Fruit fly (Drosophila melanogaster) whole organism, embryonic: ENCODE results near the gene galene.

Source experiments
- Blimp-1 ChIP-seq: fragments of 200-800 bp; sonication (Bioruptor generic); optimal IDR thresholded peaks from 3 replicates; lab custom pipeline; 2018; ENCODE audit warnings: missing biosample characterization, missing genetic modification characterization, mild to moderate bottlenecking, moderate library complexity, missing genetic modification reagents
- Bteb2 ChIP-seq: fragments of 200-800 bp; sonication (Bioruptor generic); optimal IDR thresholded peaks from 2 replicates; lab custom pipeline; 2016; ENCODE audit warnings: missing biosample characterization, missing genetic modification characterization
- CG11696 ChIP-seq: fragments of 200-800 bp; sonication (Bioruptor generic); IDR thresholded peaks from 2 replicates; pipeline ENCODE4 v1.3.6; 2022; ENCODE audit warnings: missing biosample characterization, missing genetic modification characterization
- CG12391 ChIP-seq: fragments of 200-800 bp; sonication (Bioruptor generic); optimal IDR thresholded peaks from 3 replicates; lab custom pipeline; 2018; ENCODE audit warnings: missing biosample characterization, mild to moderate bottlenecking, missing genetic modification characterization, moderate library complexity
- CG13287 ChIP-seq: fragments of 200-800 bp; sonication (Bioruptor generic); IDR thresholded peaks from 2 replicates; pipeline ENCODE4 v1.3.6; 2022; ENCODE audit warnings: missing biosample characterization, missing genetic modification characterization; ENCODE audit not compliant: partially characterized antibody
- CG17328 ChIP-seq: fragments of 200-800 bp; sonication (Bioruptor generic); IDR thresholded peaks from 2 replicates; pipeline ENCODE4 v1.3.6; 2022; ENCODE audit warnings: missing biosample characterization, missing genetic modification characterization
- CG18599 ChIP-seq: fragments of 200-800 bp; sonication (Bioruptor generic); optimal IDR thresholded peaks from 3 replicates; lab custom pipeline; 2017; ENCODE audit warnings: missing biosample characterization, missing genetic modification characterization, mild to moderate bottlenecking, moderate library complexity, missing genetic modification reagents
- CG31365 ChIP-seq: fragments of 200-800 bp; sonication (Bioruptor generic); optimal IDR thresholded peaks from 2 replicates; lab custom pipeline; 2018; ENCODE audit warnings: missing biosample characterization, mild to moderate bottlenecking, missing genetic modification characterization
- CG3407 ChIP-seq: fragments of 200-800 bp; sonication (Bioruptor generic); optimal IDR thresholded peaks from 2 replicates; lab custom pipeline; 2018; ENCODE audit warnings: missing biosample characterization, mild to moderate bottlenecking, missing genetic modification characterization
- CG34422 ChIP-seq: fragments of 200-800 bp; sonication (Bioruptor generic); IDR thresholded peaks from 3 replicates; pipeline ENCODE4 v1.3.6; 2022; ENCODE audit warnings: missing biosample characterization, missing genetic modification characterization
- CG8281 ChIP-seq: fragments of 200-800 bp; sonication (Bioruptor generic); optimal IDR thresholded peaks from 2 replicates; lab custom pipeline; 2018; ENCODE audit warnings: missing biosample characterization, mild to moderate bottlenecking, missing genetic modification characterization, moderate library complexity
- CG8478 ChIP-seq: fragments of >200 bp; optimal IDR thresholded peaks from 2 replicates; lab custom pipeline; 2018
- ERR ChIP-seq: fragments of 200-800 bp; sonication (Bioruptor generic); optimal IDR thresholded peaks from 2 replicates; lab custom pipeline; 2016; ENCODE audit warnings: missing biosample characterization, missing genetic modification characterization
- Ets97D ChIP-seq: fragments of 200-800 bp; sonication (Bioruptor generic); optimal IDR thresholded peaks from 3 replicates; lab custom pipeline; 2016; ENCODE audit warnings: missing biosample characterization, missing genetic modification characterization
- Hey ChIP-seq: fragments of 200-800 bp; sonication (Bioruptor generic); optimal IDR thresholded peaks from 3 replicates; lab custom pipeline; 2018; ENCODE audit warnings: missing biosample characterization, mild to moderate bottlenecking, missing genetic modification characterization
- Hsf ChIP-seq: fragments of 200-800 bp; sonication (Bioruptor generic); optimal IDR thresholded peaks from 3 replicates; lab custom pipeline; 2016; ENCODE audit warnings: missing biosample characterization, missing genetic modification characterization
- Jarid2 ChIP-seq: fragments of 200-800 bp; sonication (Bioruptor generic); optimal IDR thresholded peaks from 3 replicates; lab custom pipeline; 2017; ENCODE audit warnings: mild to moderate bottlenecking, missing biosample characterization, missing genetic modification reagents, missing genetic modification characterization
- MTF-1 ChIP-seq: fragments of 200-800 bp; sonication (Bioruptor generic); optimal IDR thresholded peaks from 2 replicates; lab custom pipeline; 2018; ENCODE audit warnings: missing biosample characterization, mild to moderate bottlenecking, missing genetic modification characterization, borderline replicate concordance
- Med ChIP-seq: fragments of 200-800 bp; sonication (Bioruptor generic); peaks from one replicate; lab custom pipeline; 2016; ENCODE audit warnings: missing biosample characterization, missing genetic modification characterization, mild to moderate bottlenecking, inconsistent platforms, moderate library complexity
- Opbp ChIP-seq: fragments of 200-800 bp; sonication (Bioruptor generic); IDR thresholded peaks from 3 replicates; pipeline ENCODE4 v1.3.6; 2022; ENCODE audit warnings: missing biosample characterization, missing genetic modification characterization; ENCODE audit not compliant: partially characterized antibody
- Rfx ChIP-seq: fragments of 200-800 bp; sonication (Bioruptor generic); IDR thresholded peaks from 2 replicates; pipeline ENCODE4 v1.3.6; 2022; ENCODE audit warnings: missing biosample characterization, missing genetic modification characterization
- Vsx1 ChIP-seq: fragments of 200-800 bp; sonication (Bioruptor generic); optimal IDR thresholded peaks from 2 replicates; lab custom pipeline; 2017; ENCODE audit warnings: missing biosample characterization, mild to moderate bottlenecking, missing genetic modification characterization, missing genetic modification reagents
- abd-A ChIP-seq: fragments of 200-800 bp; sonication (Bioruptor generic); optimal IDR thresholded peaks from 3 replicates; lab custom pipeline; 2019; ENCODE audit warnings: missing biosample characterization, mild to moderate bottlenecking, missing genetic modification characterization, moderate library complexity
- ap ChIP-seq: fragments of 200-800 bp; sonication (Bioruptor generic); IDR thresholded peaks from 2 replicates; pipeline ENCODE4 v1.3.6; 2022; ENCODE audit warnings: missing biosample characterization, missing genetic modification characterization
- ash1 ChIP-seq: fragments of 200-800 bp; sonication (Bioruptor generic); optimal IDR thresholded peaks from 2 replicates; lab custom pipeline; 2018; ENCODE audit warnings: missing biosample characterization, mild to moderate bottlenecking, missing genetic modification characterization
- bbx ChIP-seq: fragments of 200-800 bp; sonication (Bioruptor generic); IDR thresholded peaks from 2 replicates; pipeline ENCODE4 v1.3.6; 2022; ENCODE audit warnings: missing biosample characterization, missing genetic modification characterization; ENCODE audit not compliant: partially characterized antibody
- bcd ChIP-seq: fragments of 200-800 bp; sonication (Bioruptor generic); optimal IDR thresholded peaks from 2 replicates; lab custom pipeline; 2017; ENCODE audit warnings: missing biosample characterization, mild to moderate bottlenecking, missing genetic modification characterization
- br ChIP-seq: fragments of >200 bp; optimal IDR thresholded peaks from 2 replicates; lab custom pipeline; 2017
- cad ChIP-seq: fragments of >200 bp; optimal IDR thresholded peaks from 2 replicates; lab custom pipeline; 2017; ENCODE audit warnings: missing biosample characterization, missing genetic modification characterization
- chinmo ChIP-seq: fragments of 200-800 bp; sonication (Bioruptor generic); IDR thresholded peaks from 4 replicates; pipeline ENCODE4 v1.3.6; 2022; ENCODE audit warnings: missing biosample characterization, missing genetic modification characterization; ENCODE audit not compliant: partially characterized antibody
- cwo ChIP-seq: fragments of 200-800 bp; sonication (Bioruptor generic); optimal IDR thresholded peaks from 3 replicates; lab custom pipeline; 2017; ENCODE audit warnings: missing biosample characterization, missing genetic modification characterization, mild to moderate bottlenecking, moderate library complexity, missing genetic modification reagents
- exex ChIP-seq: fragments of 200-800 bp; sonication (Bioruptor generic); optimal IDR thresholded peaks from 4 replicates; lab custom pipeline; 2018; ENCODE audit warnings: missing biosample characterization, mild to moderate bottlenecking, missing genetic modification characterization, moderate library complexity
- fd102C ChIP-seq: fragments of 200-800 bp; sonication (Bioruptor generic); optimal IDR thresholded peaks from 2 replicates; lab custom pipeline; 2018; ENCODE audit warnings: missing biosample characterization, mild to moderate bottlenecking, missing genetic modification characterization, moderate library complexity
- grn ChIP-seq: fragments of 200-800 bp; sonication (Bioruptor generic); optimal IDR thresholded peaks from 3 replicates; lab custom pipeline; 2017; ENCODE audit warnings: missing biosample characterization, missing genetic modification characterization
- knrl ChIP-seq: fragments of 200-800 bp; sonication (Bioruptor generic); IDR thresholded peaks from 3 replicates; pipeline ENCODE4 v1.3.6; 2022; ENCODE audit warnings: missing biosample characterization, missing genetic modification characterization; ENCODE audit not compliant: partially characterized antibody
- lbe ChIP-seq: fragments of 200-800 bp; sonication (Bioruptor generic); optimal IDR thresholded peaks from 2 replicates; lab custom pipeline; 2016; ENCODE audit warnings: missing biosample characterization, mild to moderate bottlenecking, missing genetic modification characterization
- lola ChIP-seq, 3 experiments: fragments of >200 bp in 2 of 3; fragments of 200-800 bp in 1 of 3; sonication (Bioruptor generic) in 1 of 3; optimal IDR thresholded peaks; 2 replicates each; lab custom pipeline; 2017 to 2019; ENCODE audit warnings: missing biosample characterization in 3 of 3, missing genetic modification characterization in 3 of 3, mild to moderate bottlenecking in 1 of 3, moderate library complexity in 1 of 3
- oc ChIP-seq: fragments of 200-800 bp; sonication (Bioruptor generic); optimal IDR thresholded peaks from 2 replicates; lab custom pipeline; 2018; ENCODE audit warnings: missing biosample characterization, mild to moderate bottlenecking, missing genetic modification characterization, moderate library complexity
- pros ChIP-seq: fragments of 200-800 bp; sonication (Bioruptor generic); optimal IDR thresholded peaks from 3 replicates; lab custom pipeline; 2019; ENCODE audit warnings: missing biosample characterization, mild to moderate bottlenecking, missing genetic modification characterization, moderate library complexity
- sob ChIP-seq: fragments of 200-800 bp; sonication (Bioruptor generic); IDR thresholded peaks from 2 replicates; pipeline ENCODE4 v1.3.6; 2022; ENCODE audit warnings: missing biosample characterization, missing genetic modification characterization
- sug ChIP-seq: fragments of 200-800 bp; optimal IDR thresholded peaks from 2 replicates; lab custom pipeline; 2019; ENCODE audit warnings: missing biosample characterization, mild to moderate bottlenecking, missing genetic modification characterization, moderate library complexity
- tna ChIP-seq: fragments of 200-800 bp; sonication (Bioruptor generic); IDR thresholded peaks from 2 replicates; pipeline ENCODE4 v1.3.6; 2022; ENCODE audit warnings: missing biosample characterization, missing genetic modification characterization; ENCODE audit not compliant: partially characterized antibody
- unc-4 ChIP-seq: fragments of 200-800 bp; sonication (Bioruptor generic); IDR thresholded peaks from 2 replicates; pipeline ENCODE4 v1.3.6; 2022; ENCODE audit warnings: missing biosample characterization, missing genetic modification characterization; ENCODE audit not compliant: partially characterized antibody
- unpg ChIP-seq: fragments of 200-800 bp; sonication (Bioruptor generic); optimal IDR thresholded peaks from 3 replicates; lab custom pipeline; 2018; ENCODE audit warnings: missing biosample characterization, mild to moderate bottlenecking, missing genetic modification characterization, moderate library complexity
- vvl ChIP-seq: fragments of 200-800 bp; sonication (Bioruptor generic); IDR thresholded peaks from 2 replicates; pipeline ENCODE4 v1.3.6; 2022; ENCODE audit warnings: missing biosample characterization, missing genetic modification characterization
- zen2 ChIP-seq: fragments of 200-800 bp; sonication (Bioruptor generic); IDR thresholded peaks from 3 replicates; pipeline ENCODE4 v1.3.6; 2022; ENCODE audit warnings: missing biosample characterization, missing genetic modification characterization; ENCODE audit not compliant: partially characterized antibody

galene gene

DNA sequence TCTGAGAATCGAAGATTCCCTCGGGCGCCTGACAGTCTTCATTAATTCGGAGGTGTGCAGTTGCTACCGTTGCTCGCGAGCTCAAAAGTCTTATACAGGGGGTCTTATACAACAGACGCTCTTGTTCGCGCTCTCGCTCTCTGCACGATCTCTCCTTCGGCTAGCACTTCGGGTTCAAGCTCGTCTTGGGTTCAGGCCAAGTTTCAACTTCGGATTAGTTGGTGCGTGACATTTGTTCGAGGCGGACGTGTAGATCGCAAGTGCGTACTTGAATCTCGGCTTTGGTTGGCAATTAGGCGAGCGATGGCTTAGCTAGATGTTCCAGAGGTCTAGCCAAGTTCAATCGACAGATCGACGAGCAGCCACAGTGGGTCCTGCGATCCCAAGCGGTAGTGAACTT, 27.3 kb upstream of the galene start (continued):
- TF ChIP-seq CG17328 (GFP tag; lab: Robert Waterston, UW) (no peak), Opbp (0 out of 3 replicates have a peak, but pooled peaks have one; percentile 48), CG13287 (peak; percentile 32; the same call in 1 of the 2 replicates), pros (GFP tag; lab: Kevin White, UChicago) (peak; percentile 28), Bteb2 (no peak), knrl (GFP tag; lab: Robert Waterston, UW) (no peak), CG18599 (GFP tag; lab: Kevin White, UChicago) (no peak), CG8478 (lab: Kevin White, UChicago) (peak; percentile 13), Jarid2 (GFP tag; lab: Kevin White, UChicago) (peak; percentile 84), ERR (GFP tag; lab: Kevin White, UChicago) (no peak), vvl (GFP tag; lab: Robert Waterston, UW) (peak; percentile 41; the same call in 1 of the 2 replicates), oc (peak; percentile 43), CG34422 (GFP tag; lab: Robert Waterston, UW) (0 out of 3 replicates have a peak, but pooled peaks have one; percentile 45), bcd (peak; percentile 28), chinmo (peak; percentile 77; the same call in 2 of the 4 replicates), Blimp-1 (peak; percentile 43), fd102C (GFP tag; lab: Kevin White, UChicago) (no peak), tna (GFP tag; lab: Robert Waterston, UW) (0 out of 2 replicates have a peak, but pooled peaks have one; percentile 37), unpg (GFP tag; lab: Kevin White, UChicago) (no peak), unc-4 (0 out of 2 replicates have a peak, but pooled peaks have one; percentile 32), bbx (GFP tag; lab: Robert Waterston, UW) (0 out of 2 replicates have a peak, but pooled peaks have one; percentile 25), zen2 (GFP tag; lab: Robert Waterston, UW) (0 out of 3 replicates have a peak, but pooled peaks have one; percentile 30), CG11696 (GFP tag; lab: Robert Waterston, UW) (no peak)

DNA sequence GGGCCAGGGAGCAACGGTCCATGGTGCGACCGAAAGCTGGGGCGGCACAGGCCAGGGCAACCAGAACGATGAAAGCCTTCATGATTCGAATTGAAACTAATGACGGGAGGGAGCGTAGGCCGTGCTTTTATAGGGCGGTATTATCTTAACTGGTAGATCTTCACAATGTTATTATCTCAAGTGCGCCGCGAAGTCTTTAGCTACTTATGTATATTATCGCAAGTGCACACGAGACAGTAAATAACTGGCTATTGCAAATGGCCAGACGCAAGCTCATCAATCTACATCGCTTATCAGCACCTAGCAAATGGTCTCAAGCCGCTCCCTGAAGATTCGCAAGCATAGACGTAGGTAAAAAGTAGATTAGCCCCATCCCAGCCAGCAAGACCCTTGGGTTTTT, 24.4 kb upstream of the galene start, which contains the start of gene LysD:
Gene LysD, minus strand, starts transcription at position 101 of the 400 bp plus-strand sequence.
- TF ChIP-seq Hsf = no peak
- peak; percentile 1 for TF ChIP-seq exex

DNA sequence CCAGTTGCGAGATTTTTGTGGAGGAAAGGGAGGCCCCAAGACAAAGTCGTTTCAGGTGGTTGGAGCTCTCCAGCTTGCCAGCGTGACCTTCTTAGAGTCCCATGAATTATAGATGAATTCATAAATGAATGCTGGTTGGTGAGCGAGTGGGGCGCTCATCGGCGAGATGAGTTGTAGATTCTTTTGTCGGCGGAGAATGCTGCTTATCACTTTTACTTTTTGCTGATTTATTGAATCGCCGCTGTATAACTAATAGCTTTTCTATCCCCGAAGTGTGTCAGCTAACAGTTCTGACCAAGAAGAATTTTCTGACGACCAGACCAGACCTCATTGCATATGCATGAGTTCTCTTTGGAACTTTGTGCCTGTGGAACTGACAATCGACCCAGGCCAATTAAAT, 23.4 kb upstream of the galene start:
- TF ChIP-seq ap (GFP tag; lab: Robert Waterston, UW) = no peak
- no peak for TF ChIP-seq lbe (GFP tag; lab: Kevin White, UChicago)
- peak; percentile 93 for TF ChIP-seq Blimp-1
- TF ChIP-seq CG3407 = no peak
- no peak for TF ChIP-seq cad (GFP tag; lab: Kevin White, UChicago)
- TF ChIP-seq abd-A = peak; percentile 3
- no peak for TF ChIP-seq MTF-1
- peak; percentile 67; the same call in 1 of the 2 replicates for TF ChIP-seq vvl (GFP tag; lab: Robert Waterston, UW)
- TF ChIP-seq ash1 = no peak
- no peak for TF ChIP-seq sug (tag; lab: Kevin White, UChicago)

DNA sequence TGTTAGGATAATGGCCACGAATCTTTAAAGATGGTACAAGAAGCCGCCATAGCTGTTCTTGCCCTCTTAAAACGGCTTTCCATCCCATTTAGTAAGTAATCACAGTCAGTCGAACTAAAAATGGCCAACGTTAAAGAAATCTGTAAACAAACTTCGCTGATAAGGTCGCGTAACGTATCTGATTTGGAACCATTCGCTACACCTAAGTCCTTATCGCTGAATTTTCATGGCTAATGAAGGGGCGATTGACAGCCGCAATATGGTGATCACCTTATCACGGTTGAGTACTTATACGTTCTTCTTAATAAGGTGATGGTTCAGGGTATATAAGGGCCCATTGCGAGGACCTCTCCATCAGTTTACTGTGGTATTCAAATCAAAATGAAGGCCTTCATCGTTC, 23.0 kb upstream of the galene start, which contains the start of gene LysE:
Gene LysE, plus strand, starts transcription at position 257 of the 400 bp plus-strand sequence.
- no peak for TF ChIP-seq Vsx1 (GFP tag; lab: Kevin White, UChicago)
- peak; percentile 21 for TF ChIP-seq CG18599 (GFP tag; lab: Kevin White, UChicago)
- no peak for TF ChIP-seq Rfx
- no peak for TF ChIP-seq Ets97D (GFP tag; lab: Kevin White, UChicago)
- no peak for TF ChIP-seq sob (GFP tag; lab: Robert Waterston, UW)
- TF ChIP-seq CG8281 = no peak
- TF ChIP-seq lola (GFP tag; optimal IDR thresholded peaks at IDR 0.05; lab: Kevin White, UChicago) = no peak
- no peak for TF ChIP-seq br (lab: Kevin White, UChicago)
- TF ChIP-seq Med (GFP tag; lab: Kevin White, UChicago) = no peak
- TF ChIP-seq Hey (tag; lab: Kevin White, UChicago) = peak; percentile 45
- TF ChIP-seq CG12391 = no peak
- no peak for TF ChIP-seq CG31365 (tag; lab: Kevin White, UChicago)
- peak; percentile 8 for TF ChIP-seq sug (tag; lab: Kevin White, UChicago)
- peak; percentile 42 for TF ChIP-seq grn (GFP tag; lab: Kevin White, UChicago)
- no peak for TF ChIP-seq cwo (GFP tag; lab: Kevin White, UChicago)
- TF ChIP-seq exex = peak; percentile 62
- TF ChIP-seq, all 482 proteins: peak for 5
